Worm (Caenorhabditis elegans) whole organism, L2 larva: Measurements from ENCODE around the gene F54B3.2.

Experiments
- R02D3.7 ChIP-seq: fragments of 150-350 bp; optimal IDR thresholded peaks from 2 replicates; lab custom pipeline; 2014; ENCODE audit warnings: missing biosample characterization, missing genetic modification characterization
- Y55F3AM.14 ChIP-seq: fragments of 200-800 bp; sonication (Bioruptor generic); optimal IDR thresholded peaks from 2 replicates; lab custom pipeline; 2018; ENCODE audit warnings: mild to moderate bottlenecking, missing genetic modification characterization, missing compliant biosample characterization
- ama-1 ChIP-seq: fragments of 150-350 bp; optimal IDR thresholded peaks from 2 replicates; lab custom pipeline; 2018; ENCODE audit warnings: inconsistent platforms
- ceh-82 ChIP-seq: fragments of 150-350 bp; optimal IDR thresholded peaks from 2 replicates; lab custom pipeline; 2014; ENCODE audit warnings: missing biosample characterization, missing genetic modification characterization
- lin-39 ChIP-seq: fragments of 150-350 bp; optimal IDR thresholded peaks from 2 replicates; lab custom pipeline; 2014; ENCODE audit warnings: missing biosample characterization, missing genetic modification reagents, missing genetic modification characterization
- nhr-25 ChIP-seq: fragments of 150-350 bp; sonication (generic microtip); optimal IDR thresholded peaks from 3 replicates; lab custom pipeline; 2014; ENCODE audit warnings: missing biosample characterization, missing genetic modification characterization
- nhr-77 ChIP-seq: fragments of 150-350 bp; optimal IDR thresholded peaks from 2 replicates; lab custom pipeline; 2014; ENCODE audit warnings: missing biosample characterization, missing genetic modification characterization
- unc-62 ChIP-seq: fragments of 150-350 bp; optimal IDR thresholded peaks from 2 replicates; lab custom pipeline; 2014; ENCODE audit warnings: missing biosample characterization, missing genetic modification reagents, missing genetic modification characterization
- ztf-11 ChIP-seq: sonication (generic microtip); optimal IDR thresholded peaks from 2 replicates; lab custom pipeline; 2017; ENCODE audit warnings: missing biosample characterization, missing genetic modification characterization

DNA sequence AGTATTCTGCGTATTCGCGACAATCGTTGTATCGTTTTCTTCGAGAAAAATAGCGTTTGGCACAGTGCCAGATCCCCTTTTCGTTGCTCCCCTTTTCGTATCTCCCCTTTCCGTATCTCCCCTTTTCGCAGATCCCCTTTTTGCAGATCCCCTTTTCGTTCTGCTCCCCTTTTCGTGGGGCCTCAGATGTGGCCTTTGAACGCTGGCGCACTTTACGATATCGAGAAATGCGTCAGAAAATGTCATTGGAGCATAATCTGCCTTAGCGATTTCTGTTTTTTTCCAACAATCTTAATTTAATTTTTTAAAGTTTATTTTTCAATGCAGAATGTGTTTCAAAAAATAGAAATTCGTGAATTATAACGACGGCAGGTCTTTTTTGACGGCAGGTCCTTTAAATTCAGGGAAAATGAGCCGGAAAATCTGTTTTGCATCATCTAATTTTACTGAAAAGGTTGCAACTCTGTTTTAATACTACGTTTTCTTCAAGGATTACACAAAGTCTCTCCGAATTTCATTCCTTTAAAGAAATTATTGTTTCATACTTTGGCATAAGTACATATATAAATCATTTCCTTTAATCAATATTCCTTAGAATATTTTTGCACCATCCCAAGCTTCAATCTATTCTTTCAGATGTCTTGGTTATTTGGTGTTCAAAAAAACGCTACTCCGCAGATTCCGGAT is 21.5 kb downstream of the F54B3.2 start, which contains the start of gene atad-3:
- TF ChIP-seq lin-39 (tag; lab: Kevin White, UChicago): no peak
- peak; percentile 7 for TF ChIP-seq ceh-82 (tag; lab: Kevin White, UChicago)
- peak; percentile 46 for TF ChIP-seq Y55F3AM.14 (GFP tag; lab: Kevin White, UChicago)
- TF ChIP-seq unc-62: no peak
- no peak for TF ChIP-seq nhr-77
- TF ChIP-seq ztf-11: no peak
- TF ChIP-seq ama-1 (lab: Kevin White, UChicago): peak; percentile 4
- peak; percentile 42 for TF ChIP-seq R02D3.7 (tag; lab: Kevin White, UChicago)
- peak; percentile 86 for TF ChIP-seq nhr-25
